Worm (Caenorhabditis elegans) whole organism, L4 larva: ENCODE measurements around the gene nhr-21.
A peak's percentile ranks its signal among the peaks of the same experiment; 100 is the strongest.

Experiments used
- F10B5.3 ChIP-seq: sonication (generic microtip); optimal IDR thresholded peaks from 2 replicates; lab custom pipeline; 2016; ENCODE audit warnings: mild to moderate bottlenecking, missing genetic modification characterization, missing compliant biosample characterization
- R02D3.7 ChIP-seq: fragments of 150-350 bp; sonication (generic microtip); optimal IDR thresholded peaks from 3 replicates; lab custom pipeline; 2014; ENCODE audit warnings: missing biosample characterization, missing genetic modification characterization
- Y48G9A.11 ChIP-seq: fragments of 200-800 bp; sonication (Bioruptor generic); IDR thresholded peaks from 2 replicates; pipeline ENCODE4 v1.3.6; 2022; ENCODE audit warnings: missing genetic modification reagents, missing genetic modification characterization, missing compliant biosample characterization
- Y5F2A.4 ChIP-seq: fragments of 200-800 bp; sonication (Bioruptor generic); optimal IDR thresholded peaks from 2 replicates; lab custom pipeline; 2018; ENCODE audit warnings: mild to moderate bottlenecking, missing genetic modification characterization, missing compliant biosample characterization
- Y75B8A.6 ChIP-seq: fragments of 200-800 bp; sonication (Bioruptor generic); IDR thresholded peaks from 2 replicates; pipeline ENCODE4 v1.3.6; 2022; ENCODE audit warnings: missing genetic modification reagents, missing genetic modification characterization, missing compliant biosample characterization
- ZK337.2 ChIP-seq: fragments of 200-800 bp; sonication (Bioruptor generic); IDR thresholded peaks from 2 replicates; pipeline ENCODE4 v1.3.6; 2022; ENCODE audit warnings: missing genetic modification reagents, missing genetic modification characterization, missing compliant biosample characterization
- aha-1 ChIP-seq: fragments of 150-350 bp; peaks from one replicate; lab custom pipeline; 2014; ENCODE audit warnings: missing biosample characterization, missing genetic modification characterization
- ama-1 ChIP-seq: fragments of 150-350 bp; optimal IDR thresholded peaks from 2 replicates; lab custom pipeline; 2014; ENCODE audit warnings: inconsistent platforms, mixed read lengths
- ceh-28 ChIP-seq: fragments of 150-350 bp; optimal IDR thresholded peaks from 2 replicates; lab custom pipeline; 2014; ENCODE audit warnings: missing biosample characterization, missing genetic modification reagents, missing genetic modification characterization
- ceh-44 ChIP-seq: fragments of 200-800 bp; sonication (Bioruptor generic); IDR thresholded peaks from 2 replicates; pipeline ENCODE4 v1.3.6; 2022; ENCODE audit warnings: missing genetic modification reagents, missing genetic modification characterization, missing compliant biosample characterization
- ces-1 ChIP-seq: fragments of 150-350 bp; sonication (generic microtip); optimal IDR thresholded peaks from 4 replicates; lab custom pipeline; 2014; ENCODE audit warnings: missing biosample characterization, missing genetic modification reagents, missing genetic modification characterization
- ctbp-1 ChIP-seq: fragments of 200-800 bp; sonication (Bioruptor generic); IDR thresholded peaks from 2 replicates; pipeline ENCODE4 v1.3.6; 2022; ENCODE audit warnings: missing genetic modification reagents, missing genetic modification characterization, missing compliant biosample characterization
- daf-12 ChIP-seq: fragments of 150-350 bp; optimal IDR thresholded peaks from 2 replicates; lab custom pipeline; 2014; ENCODE audit warnings: missing biosample characterization, missing genetic modification reagents, missing genetic modification characterization
- daf-8 ChIP-seq: fragments of 200-800 bp; sonication (Bioruptor generic); IDR thresholded peaks from 2 replicates; pipeline ENCODE4 v1.3.6; 2022; ENCODE audit warnings: missing genetic modification characterization, missing compliant biosample characterization
- dpl-1 ChIP-seq: fragments of 150-350 bp; optimal IDR thresholded peaks from 2 replicates; lab custom pipeline; 2014; ENCODE audit warnings: missing biosample characterization, missing genetic modification reagents, missing genetic modification characterization
- dve-1 ChIP-seq: sonication (generic microtip); optimal IDR thresholded peaks from 2 replicates; lab custom pipeline; 2017; ENCODE audit warnings: antibody characterized with exemption, mild to moderate bottlenecking, missing genetic modification characterization, missing compliant biosample characterization; ENCODE audit not compliant: insufficient read depth
- egl-27 ChIP-seq: sonication (generic microtip); optimal IDR thresholded peaks from 3 replicates; lab custom pipeline; 2017; ENCODE audit warnings: missing biosample characterization, missing genetic modification reagents, missing genetic modification characterization
- gei-8 ChIP-seq: fragments of 200-800 bp; sonication (Bioruptor generic); optimal IDR thresholded peaks from 2 replicates; lab custom pipeline; 2018; ENCODE audit warnings: mild to moderate bottlenecking, missing genetic modification characterization, missing compliant biosample characterization
- hif-1 ChIP-seq, 2 experiments: sonication (generic microtip); optimal IDR thresholded peaks; 2 replicates each; lab custom pipeline; 2016 to 2017; ENCODE audit warnings: missing compliant biosample characterization in 2 of 2, missing genetic modification characterization in 2 of 2, missing genetic modification reagents in 2 of 2, missing genotype in 2 of 2, mild to moderate bottlenecking in 1 of 2
- hmg-1.1 ChIP-seq: fragments of 200-800 bp; sonication (Bioruptor generic); IDR thresholded peaks from 2 replicates; pipeline ENCODE4 v1.3.6; 2022; ENCODE audit warnings: missing genetic modification reagents, missing genetic modification characterization, missing compliant biosample characterization
- jun-1 ChIP-seq: fragments of 150-350 bp; optimal IDR thresholded peaks from 2 replicates; lab custom pipeline; 2014; ENCODE audit warnings: missing biosample characterization, missing genetic modification reagents, missing genetic modification characterization
- lin-1 ChIP-seq: fragments of 200-800 bp; sonication (Bioruptor generic); IDR thresholded peaks from 2 replicates; pipeline ENCODE4 v1.3.6; 2022; ENCODE audit warnings: missing genetic modification reagents, missing genetic modification characterization, missing compliant biosample characterization
- lin-13 ChIP-seq: fragments of 150-350 bp; optimal IDR thresholded peaks from 2 replicates; lab custom pipeline; 2014; ENCODE audit warnings: missing biosample characterization, missing genetic modification reagents, missing genetic modification characterization
- lin-29 ChIP-seq: fragments of 200-800 bp; sonication (Bioruptor generic); IDR thresholded peaks from 2 replicates; pipeline ENCODE4 v1.3.6; 2022; ENCODE audit warnings: missing genetic modification reagents, missing genetic modification characterization, missing compliant biosample characterization
- lin-38 ChIP-seq: fragments of 200-800 bp; sonication (Bioruptor generic); IDR thresholded peaks from 2 replicates; pipeline ENCODE4 v1.3.6; 2022; ENCODE audit warnings: missing genetic modification reagents, missing genetic modification characterization, missing compliant biosample characterization
- lsy-2 ChIP-seq, 2 experiments: fragments of 150-350 bp in 1 of 2; sonication (generic microtip) in 1 of 2; optimal IDR thresholded peaks; 2 replicates each; lab custom pipeline; 2014 to 2017; ENCODE audit warnings: missing biosample characterization in 2 of 2, missing genetic modification characterization in 2 of 2
- madf-9 ChIP-seq: fragments of 200-800 bp; sonication (Bioruptor generic); conservative IDR thresholded peaks from 2 replicates; pipeline ENCODE4 v1.3.6; 2022; ENCODE audit warnings: missing genetic modification reagents, missing genetic modification characterization, missing compliant biosample characterization
- mep-1 ChIP-seq: fragments of 150-350 bp; sonication (generic microtip); optimal IDR thresholded peaks from 3 replicates; lab custom pipeline; 2014; ENCODE audit warnings: missing biosample characterization, missing genetic modification characterization
- mes-2 ChIP-seq: sonication (generic microtip); optimal IDR thresholded peaks from 2 replicates; lab custom pipeline; 2016; ENCODE audit warnings: missing genotype, mild to moderate bottlenecking, missing genetic modification characterization, missing compliant biosample characterization; ENCODE audit not compliant: poor library complexity, severe bottlenecking
- nhr-11 ChIP-seq: fragments of 150-350 bp; optimal IDR thresholded peaks from 2 replicates; lab custom pipeline; 2014; ENCODE audit warnings: missing biosample characterization, missing genetic modification characterization
- nhr-237 ChIP-seq: sonication (generic microtip); optimal IDR thresholded peaks from 2 replicates; lab custom pipeline; 2017; ENCODE audit warnings: missing biosample characterization, missing genetic modification characterization
- nhr-25 ChIP-seq: sonication (generic microtip); optimal IDR thresholded peaks from 2 replicates; lab custom pipeline; 2017; ENCODE audit warnings: missing genetic modification characterization, mild to moderate bottlenecking, missing compliant biosample characterization, antibody characterized with exemption, moderate library complexity, borderline replicate concordance; ENCODE audit not compliant: insufficient read depth
- nhr-42 ChIP-seq: fragments of 200-800 bp; sonication (Bioruptor generic); IDR thresholded peaks from 2 replicates; pipeline ENCODE4 v1.3.6; 2022; ENCODE audit warnings: missing genetic modification characterization, missing compliant biosample characterization
- nhr-48 ChIP-seq: sonication (generic microtip); optimal IDR thresholded peaks from 2 replicates; lab custom pipeline; 2016; ENCODE audit warnings: mild to moderate bottlenecking, missing genetic modification characterization, missing compliant biosample characterization
- nhr-76 ChIP-seq: fragments of 150-350 bp; optimal IDR thresholded peaks from 2 replicates; lab custom pipeline; 2014; ENCODE audit warnings: missing biosample characterization, missing genetic modification characterization
- pha-4 ChIP-seq, 2 experiments: fragments of 150-350 bp in 1 of 2; fragments of 200-800 bp in 1 of 2; sonication (Bioruptor generic) in 1 of 2; IDR thresholded peaks in 1 of 2; optimal IDR thresholded peaks in 1 of 2; 2 replicates each; pipeline versions ENCODE4 v1.3.6 to Lab custom; 2014 to 2022; ENCODE audit warnings: missing genetic modification characterization in 2 of 2, missing genetic modification reagents in 2 of 2, missing biosample characterization in 1 of 2, missing compliant biosample characterization in 1 of 2
- php-3 ChIP-seq: fragments of 200-800 bp; sonication (Bioruptor generic); IDR thresholded peaks from 2 replicates; pipeline ENCODE4 v1.3.6; 2022; ENCODE audit warnings: missing genetic modification reagents, missing genetic modification characterization, missing compliant biosample characterization
- pqm-1 ChIP-seq: sonication (generic microtip); optimal IDR thresholded peaks from 2 replicates; lab custom pipeline; 2017; ENCODE audit warnings: missing biosample characterization, missing genetic modification characterization
- rbr-2 ChIP-seq: sonication (generic microtip); optimal IDR thresholded peaks from 2 replicates; lab custom pipeline; 2016; ENCODE audit warnings: missing genotype, missing genetic modification characterization, missing compliant biosample characterization
- spr-1 ChIP-seq: sonication (generic microtip); optimal IDR thresholded peaks from 2 replicates; lab custom pipeline; 2016; ENCODE audit warnings: mild to moderate bottlenecking, missing genetic modification characterization, missing compliant biosample characterization
- tra-1 ChIP-seq: fragments of 200-800 bp; sonication (Bioruptor generic); IDR thresholded peaks from 2 replicates; pipeline ENCODE4 v1.3.6; 2022; ENCODE audit warnings: missing genetic modification reagents, missing genetic modification characterization, missing compliant biosample characterization
- unc-39 ChIP-seq: sonication (generic microtip); optimal IDR thresholded peaks from 2 replicates; lab custom pipeline; 2017; ENCODE audit warnings: missing biosample characterization, missing genetic modification characterization
- unc-62 ChIP-seq, 3 experiments: fragments of 150-350 bp in 1 of 3; sonication (generic microtip); optimal IDR thresholded peaks in 2 of 3; peaks in 1 of 3; 1 replicate in 1 of 3; 2 replicates in 2 of 3; lab custom pipeline; 2014 to 2017; ENCODE audit warnings: missing biosample characterization in 3 of 3, missing genetic modification characterization in 3 of 3, missing genetic modification reagents in 3 of 3, missing genotype in 1 of 3
- vab-7 ChIP-seq: fragments of 200-800 bp; sonication (Bioruptor generic); IDR thresholded peaks from 2 replicates; pipeline ENCODE4 v1.3.6; 2022; ENCODE audit warnings: missing genetic modification reagents, missing genetic modification characterization, missing compliant biosample characterization
- zfp-2 ChIP-seq: sonication (generic microtip); optimal IDR thresholded peaks from 2 replicates; lab custom pipeline; 2016; ENCODE audit warnings: mild to moderate bottlenecking, missing genetic modification characterization, missing compliant biosample characterization
- zfp-3 ChIP-seq: fragments of 200-800 bp; sonication (Bioruptor generic); conservative IDR thresholded peaks from 2 replicates; pipeline ENCODE4 v1.3.6; 2022; ENCODE audit warnings: missing genetic modification reagents, missing genetic modification characterization, missing compliant biosample characterization
- zip-2 ChIP-seq: fragments of 150-350 bp; optimal IDR thresholded peaks from 2 replicates; lab custom pipeline; 2014; ENCODE audit warnings: missing biosample characterization, missing genetic modification characterization

Gene nhr-21

ce11 chrII:7396081-7396480 is 57.1 kb downstream of the nhr-21 start:
- TF ChIP-seq aha-1 (tag; lab: Kevin White, UChicago) (peak; percentile 21), zfp-3 (GFP tag; lab: Robert Waterston, UW) (no peak), unc-62 (GFP tag; optimal IDR thresholded peaks at IDR 0.05 in 1 of 2; lab: Kevin White, UChicago) (peak in 1 of 2 experiments; percentile 98), unc-62 (tag; optimal IDR thresholded peaks at IDR 0.05; lab: Kevin White, UChicago) (no peak)

- TF ChIP-seq lin-1 (GFP tag; lab: Robert Waterston, UW) (no peak), Y75B8A.6 (GFP tag; lab: Robert Waterston, UW) (no peak), php-3 (GFP tag; lab: Robert Waterston, UW) (no peak), tra-1 (GFP tag; lab: Robert Waterston, UW) (no peak), R02D3.7 (tag; lab: Kevin White, UChicago) (no peak), nhr-48 (no peak), lsy-2 (tag; optimal IDR thresholded peaks at IDR 0.05; lab: Kevin White, UChicago) (peak in 1 of 2 experiments; percentile 26), ceh-44 (GFP tag; lab: Robert Waterston, UW) (no peak), nhr-25 (tag; lab: Kevin White, UChicago) (no peak), pqm-1 (no peak), dve-1 (tag; lab: Kevin White, UChicago) (peak; percentile 8), jun-1 (no peak), nhr-76 (tag; lab: Kevin White, UChicago) (no peak), lin-29 (GFP tag; lab: Robert Waterston, UW) (no peak), spr-1 (tag; lab: Kevin White, UChicago) (peak; percentile 5), zip-2 (tag; lab: Kevin White, UChicago) (peak; percentile 58), F10B5.3 (tag; lab: Kevin White, UChicago) (no peak), egl-27 (tag; lab: Kevin White, UChicago) (no peak), vab-7 (GFP tag; lab: Robert Waterston, UW) (no peak), mep-1 (peak; percentile 8), mes-2 (tag; lab: Kevin White, UChicago) (peak; percentile 78), lin-38 (GFP tag; lab: Robert Waterston, UW) (peak; percentile 43; the same call in 1 of the 2 replicates), pha-4 (GFP tag; IDR thresholded peaks at IDR 0.05; lab: Robert Waterston, UW) (no peak), pha-4 (tag; optimal IDR thresholded peaks at IDR 0.05; lab: Kevin White, UChicago) (no peak), ceh-28 (no peak), dpl-1 (peak; percentile 50), hmg-1.1 (no peak), lin-13 (GFP tag; lab: Kevin White, UChicago) (no peak), nhr-42 (GFP tag; lab: Robert Waterston, UW) (no peak), madf-9 (no peak), rbr-2 (tag; lab: Kevin White, UChicago) (no peak), zfp-2 (tag; lab: Kevin White, UChicago) (no peak), ZK337.2 (GFP tag; lab: Robert Waterston, UW) (no peak), nhr-237 (tag; lab: Kevin White, UChicago) (no peak), ctbp-1 (GFP tag; lab: Robert Waterston, UW) (no peak), unc-39 (tag; lab: Kevin White, UChicago) (no peak), unc-62 (GFP tag; optimal IDR thresholded peaks at IDR 0.05 in 1 of 2; lab: Kevin White, UChicago) (no peak), unc-62 (tag; optimal IDR thresholded peaks at IDR 0.05; lab: Kevin White, UChicago) (no peak), daf-12 (tag; lab: Kevin White, UChicago) (no peak), nhr-11 (tag; lab: Kevin White, UChicago) (no peak), Y5F2A.4 (GFP tag; lab: Kevin White, UChicago) (no peak), hif-1 (tag; optimal IDR thresholded peaks at IDR 0.05; lab: Kevin White, UChicago) (peak in 1 of 2 experiments; percentile 43), daf-8 (GFP tag; lab: Robert Waterston, UW) (no peak), gei-8 (GFP tag; lab: Kevin White, UChicago) (no peak), ces-1 (GFP tag; lab: Kevin White, UChicago) (no peak), Y48G9A.11 (GFP tag; lab: Robert Waterston, UW) (no peak), ama-1 (lab: Kevin White, UChicago) (no peak)
These were observed 58.3 kb downstream of the nhr-21 start for ce11 chrII:7397273-7397840.
